Fruit fly (Drosophila melanogaster) Kc167 (cell line): ENCODE data around the gene ImpL1.

ENCODE experiments used
- Myc ChIP-seq: fragments of >200 bp; optimal IDR thresholded peaks from 2 replicates; lab custom pipeline; 2017; ENCODE audit warnings: missing external identifiers
- Sin3A ChIP-seq: fragments of >200 bp; optimal IDR thresholded peaks from 2 replicates; lab custom pipeline; 2018; ENCODE audit warnings: missing external identifiers
- h ChIP-seq: fragments of >200 bp; optimal IDR thresholded peaks from 3 replicates; lab custom pipeline; 2018; ENCODE audit warnings: missing external identifiers
- insv ChIP-seq: fragments of >200 bp; optimal IDR thresholded peaks from 3 replicates; lab custom pipeline; 2018; ENCODE audit warnings: missing external identifiers
- psq ChIP-seq: fragments of >200 bp; optimal IDR thresholded peaks from 2 replicates; lab custom pipeline; 2017; ENCODE audit warnings: missing external identifiers
- ttk ChIP-seq: sonication (Bioruptor generic); optimal IDR thresholded peaks from 2 replicates; lab custom pipeline; 2017; ENCODE audit warnings: missing external identifiers

ImpL1 gene

DNA sequence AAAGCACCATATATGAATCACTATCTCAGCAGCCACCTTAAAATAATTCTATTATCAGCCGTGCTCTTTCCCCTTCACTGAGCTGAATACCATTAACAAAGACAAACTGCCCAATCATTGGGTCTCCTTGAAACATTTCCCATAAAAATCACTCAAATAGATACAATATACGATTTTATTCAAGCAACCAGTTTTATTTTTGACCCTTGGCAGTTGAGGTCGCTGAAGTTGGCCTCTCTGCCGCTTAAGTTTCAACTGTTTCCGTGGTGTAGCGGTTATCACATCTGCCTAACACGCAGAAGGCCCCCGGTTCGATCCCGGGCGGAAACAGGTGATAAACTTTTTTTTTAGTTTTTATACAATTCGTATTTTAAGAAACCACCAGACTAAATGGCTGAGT lies 50.2 kb downstream of the ImpL1 start:
- TF ChIP-seq psq (lab: Kevin White, UChicago) (no peak), Myc (no peak), ttk (lab: Kevin White, UChicago) (no peak), insv (lab: Kevin White, UChicago) (no peak), Sin3A (lab: Kevin White, UChicago) (no peak), h (no peak)

DNA sequence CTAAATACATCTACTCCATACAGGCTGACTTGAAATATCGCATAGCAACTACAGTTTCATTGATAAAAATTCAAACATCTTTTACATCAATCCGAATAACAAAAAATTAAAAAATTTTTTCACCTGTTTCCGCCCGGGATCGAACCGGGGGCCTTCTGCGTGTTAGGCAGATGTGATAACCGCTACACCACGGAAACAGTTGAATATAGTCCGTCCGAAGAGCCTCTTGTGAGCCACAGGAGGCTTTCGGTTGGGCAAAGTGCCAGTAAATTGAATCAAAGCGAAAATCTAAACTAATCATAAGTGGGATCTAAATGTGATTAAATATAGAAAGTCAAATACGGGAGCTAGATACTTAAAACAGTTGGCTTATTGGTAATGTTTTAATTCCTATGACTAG lies 51.0 kb downstream of the ImpL1 start:
- no peak for TF ChIP-seq h
